Fruit fly (Drosophila melanogaster): Measurements from ENCODE around the gene mRpL45.

The mRpL45 gene

DNA sequence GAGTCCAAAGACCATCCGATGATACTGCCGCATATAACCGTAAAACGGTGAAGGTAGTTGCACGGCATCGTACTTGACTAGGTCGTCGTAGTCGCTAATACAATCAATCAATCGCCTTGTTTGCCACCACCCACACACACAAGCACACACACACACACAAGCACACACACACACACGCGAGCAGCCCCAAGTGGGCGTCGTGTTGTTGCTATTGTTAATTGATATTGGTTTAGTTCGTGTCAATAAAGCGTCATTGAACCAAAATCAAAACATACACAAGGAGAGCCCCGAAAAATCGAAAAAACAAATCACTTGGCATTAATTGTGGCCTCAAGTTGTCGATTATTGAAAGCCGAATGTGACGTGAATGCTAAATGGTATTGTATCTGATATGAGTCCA, 21.8 kb upstream of the mRpL45 start (continued):
- TF ChIP-seq caup (GFP tag; optimal IDR thresholded peaks at IDR 0.05; ENCODE audit: severe bottlenecking) (peak; percentile 62), fd96Cb (tag; optimal IDR thresholded peaks at IDR 0.05) (peak; percentile 4), CG15696 (tag; optimal IDR thresholded peaks at IDR 0.05) (peak; percentile 45), CG31388 (GFP tag; optimal IDR thresholded peaks at IDR 0.05) (no peak), MBD-R2 (GFP tag; IDR thresholded peaks at IDR 0.05) (no peak), CG14441 (GFP tag; IDR thresholded peaks at IDR 0.05) (no peak; the same call in 1 of the 2 replicates), CG16815 (GFP tag; optimal IDR thresholded peaks at IDR 0.05) (no peak), fu2 (GFP tag; optimal IDR thresholded peaks at IDR 0.05) (no peak), otp (GFP tag; IDR thresholded peaks at IDR 0.05) (peak; percentile 74; the same call in 2 of the 3 replicates), gce (GFP tag; IDR thresholded peaks at IDR 0.05) (peak; percentile 75), CG8290 (GFP tag; optimal IDR thresholded peaks at IDR 0.05) (peak; percentile 46), CG8290 (tag; optimal IDR thresholded peaks at IDR 0.05) (peak in 1 of 2 experiments; percentile 71), pita (GFP tag; optimal IDR thresholded peaks at IDR 0.05) (no peak), CG6254 (GFP tag; optimal IDR thresholded peaks at IDR 0.05) (peak; percentile 26), Bgb (GFP tag; IDR thresholded peaks at IDR 0.05; ENCODE audit: partially characterized antibody) (no peak), dimm (GFP tag; IDR thresholded peaks at IDR 0.05) (no peak), eyg (GFP tag; optimal IDR thresholded peaks at IDR 0.05) (no peak), bigmax (GFP tag; optimal IDR thresholded peaks at IDR 0.05) (no peak), bcd (GFP tag; optimal IDR thresholded peaks at IDR 0.05) (peak; percentile 29), CG18764 (GFP tag; optimal IDR thresholded peaks at IDR 0.05) (peak; percentile 43), sqz (GFP tag; optimal IDR thresholded peaks at IDR 0.05) (no peak), NC2β (GFP tag; optimal IDR thresholded peaks at IDR 0.05) (peak; percentile 15), onecut (GFP tag; IDR thresholded peaks at IDR 0.05) (peak; percentile 40; the same call in 1 of the 2 replicates), Spps (tag; optimal IDR thresholded peaks at IDR 0.05) (no peak), klu (GFP tag; IDR thresholded peaks at IDR 0.05) (no peak), insv (GFP tag; optimal IDR thresholded peaks at IDR 0.05) (no peak), lbe (GFP tag; optimal IDR thresholded peaks at IDR 0.05) (no peak), Chrac-16 (GFP tag; optimal IDR thresholded peaks at IDR 0.05) (no peak), row (GFP tag; IDR thresholded peaks at IDR 0.05) (peak; percentile 21; the same call in 1 of the 3 replicates), Ptx1 (GFP tag; IDR thresholded peaks at IDR 0.05) (no peak; the same call in 1 of the 2 replicates), CG2889 (GFP tag; IDR thresholded peaks at IDR 0.05) (no peak), Sox102F (GFP tag; optimal IDR thresholded peaks at IDR 0.05) (peak; percentile 27), vfl (GFP tag; optimal IDR thresholded peaks at IDR 0.05) (no peak), CG10959 (GFP tag; IDR thresholded peaks at IDR 0.05) (peak; percentile 5; the same call in 1 of the 2 replicates), Hand (GFP tag; optimal IDR thresholded peaks at IDR 0.05) (no peak), luna (GFP tag; optimal IDR thresholded peaks at IDR 0.05) (peak; percentile 40), Blimp-1 (GFP tag; optimal IDR thresholded peaks at IDR 0.05) (peak; percentile 39), lola (GFP tag; optimal IDR thresholded peaks at IDR 0.05) (peak in 1 of 3 experiments; percentile 30), cato (GFP tag; optimal IDR thresholded peaks at IDR 0.05; ENCODE audit: borderline replicate concordance) (no peak), CG4730 (GFP tag; IDR thresholded peaks at IDR 0.05) (no peak), CG3407 (GFP tag; optimal IDR thresholded peaks at IDR 0.05) (peak; percentile 66), seq (GFP tag; IDR thresholded peaks at IDR 0.05) (peak; percentile 85), CG16779 (GFP tag; IDR thresholded peaks at IDR 0.05) (no peak), Stat92E (GFP tag; optimal IDR thresholded peaks at IDR 0.05) (no peak), lmd (GFP tag; IDR thresholded peaks at IDR 0.05) (no peak), CkIIα-i1 (GFP tag; IDR thresholded peaks at IDR 0.05) (no peak), CG30020 (tag; optimal IDR thresholded peaks at IDR 0.05) (no peak), CG17359 (tag; optimal IDR thresholded peaks at IDR 0.05) (peak; percentile 59), CG4328 (GFP tag; optimal IDR thresholded peaks at IDR 0.05) (no peak), p53 (GFP tag; optimal IDR thresholded peaks at IDR 0.05) (peak; percentile 54), MESR4 (GFP tag; optimal IDR thresholded peaks at IDR 0.05) (no peak)
